Fruit fly (Drosophila melanogaster) whole organism, embryonic: Measurements from ENCODE around the gene CG14958.

ENCODE experiments used
- Antp ChIP-seq: fragments of 200-800 bp; sonication (Bioruptor generic); optimal IDR thresholded peaks from 3 replicates; lab custom pipeline; 2016; ENCODE audit warnings: missing biosample characterization, missing genetic modification characterization
- CG10321 ChIP-seq: fragments of 200-800 bp; sonication (Bioruptor generic); IDR thresholded peaks from 2 replicates; pipeline ENCODE4 v1.3.6; 2022; ENCODE audit warnings: missing biosample characterization, missing genetic modification characterization
- CG10431 ChIP-seq: fragments of 200-800 bp; sonication (Bioruptor generic); optimal IDR thresholded peaks from 3 replicates; lab custom pipeline; 2018; ENCODE audit warnings: missing biosample characterization, mild to moderate bottlenecking, missing genetic modification characterization
- CG11085 ChIP-seq: fragments of 200-800 bp; sonication (Bioruptor generic); IDR thresholded peaks from 2 replicates; pipeline ENCODE4 v1.3.6; 2022; ENCODE audit warnings: missing biosample characterization, missing genetic modification characterization
- CG12942 ChIP-seq: fragments of 200-800 bp; sonication (Bioruptor generic); optimal IDR thresholded peaks from 3 replicates; lab custom pipeline; 2016; ENCODE audit warnings: missing biosample characterization, missing genetic modification characterization
- CG15514 ChIP-seq: fragments of 200-800 bp; sonication (Bioruptor generic); optimal IDR thresholded peaks from 3 replicates; lab custom pipeline; 2017; ENCODE audit warnings: missing biosample characterization, missing genetic modification characterization, mild to moderate bottlenecking, moderate library complexity, missing genetic modification reagents
- CG1832 ChIP-seq: fragments of 200-800 bp; sonication (Bioruptor generic); optimal IDR thresholded peaks from 2 replicates; lab custom pipeline; 2017; ENCODE audit warnings: missing biosample characterization, mild to moderate bottlenecking, missing genetic modification characterization, inconsistent platforms
- CG2129 ChIP-seq: fragments of 200-800 bp; sonication (Bioruptor generic); IDR thresholded peaks from 2 replicates; pipeline ENCODE4 v1.3.6; 2022; ENCODE audit warnings: missing biosample characterization, missing genetic modification characterization; ENCODE audit not compliant: partially characterized antibody
- CG3065 ChIP-seq: fragments of 200-800 bp; sonication (Bioruptor generic); optimal IDR thresholded peaks from 2 replicates; lab custom pipeline; 2016; ENCODE audit warnings: missing biosample characterization, missing genetic modification characterization
- CG3163 ChIP-seq: fragments of 200-800 bp; sonication (Bioruptor generic); optimal IDR thresholded peaks from 3 replicates; lab custom pipeline; 2016; ENCODE audit warnings: missing biosample characterization, missing genetic modification characterization
- CG32532 ChIP-seq: fragments of 200-800 bp; sonication (Bioruptor generic); IDR thresholded peaks from 2 replicates; pipeline ENCODE4 v1.3.6; 2022; ENCODE audit warnings: missing biosample characterization, missing genetic modification characterization
- CG3726 ChIP-seq: fragments of 200-800 bp; sonication (Bioruptor generic); IDR thresholded peaks from 3 replicates; pipeline ENCODE4, ENCODE4 v1.3.6; 2022; ENCODE audit warnings: missing biosample characterization, missing genetic modification characterization
- CG4282 ChIP-seq: fragments of 200-800 bp; sonication (Bioruptor generic); optimal IDR thresholded peaks from 2 replicates; lab custom pipeline; 2016; ENCODE audit warnings: missing biosample characterization, missing genetic modification characterization
- CG4328 ChIP-seq: fragments of 200-800 bp; sonication (Bioruptor generic); optimal IDR thresholded peaks from 3 replicates; lab custom pipeline; 2017; ENCODE audit warnings: missing biosample characterization, missing genetic modification reagents, missing genetic modification characterization
- CG7357 ChIP-seq: fragments of 200-800 bp; sonication (Bioruptor generic); IDR thresholded peaks from 3 replicates; pipeline ENCODE4 v1.3.6; 2022; ENCODE audit warnings: missing biosample characterization, missing genetic modification characterization
- CG7745 ChIP-seq: fragments of 200-800 bp; sonication (Bioruptor generic); optimal IDR thresholded peaks from 2 replicates; lab custom pipeline; 2018; ENCODE audit warnings: missing biosample characterization, mild to moderate bottlenecking, missing genetic modification characterization, moderate library complexity
- CG8089 ChIP-seq: fragments of 200-800 bp; sonication (Bioruptor generic); optimal IDR thresholded peaks from 3 replicates; lab custom pipeline; 2016; ENCODE audit warnings: missing biosample characterization, missing genetic modification characterization
- Camta ChIP-seq: fragments of 200-800 bp; sonication (Bioruptor generic); optimal IDR thresholded peaks from 2 replicates; lab custom pipeline; 2016; ENCODE audit warnings: missing biosample characterization, missing genetic modification characterization
- Dek ChIP-seq: fragments of 200-800 bp; sonication (Bioruptor generic); optimal IDR thresholded peaks from 3 replicates; lab custom pipeline; 2019; ENCODE audit warnings: missing biosample characterization, mild to moderate bottlenecking, missing genetic modification characterization, moderate library complexity
- Dip3 ChIP-seq: fragments of 200-800 bp; sonication (Bioruptor generic); optimal IDR thresholded peaks from 3 replicates; lab custom pipeline; 2016; ENCODE audit warnings: missing biosample characterization, missing genetic modification characterization
- Doc2 ChIP-seq: fragments of 200-800 bp; sonication (Bioruptor generic); IDR thresholded peaks from 2 replicates; pipeline ENCODE4 v1.3.6; 2022; ENCODE audit warnings: missing biosample characterization, missing genetic modification characterization
- HLHmδ ChIP-seq: fragments of 200-800 bp; sonication (Bioruptor generic); optimal IDR thresholded peaks from 2 replicates; lab custom pipeline; 2018; ENCODE audit warnings: missing biosample characterization, mild to moderate bottlenecking, missing genetic modification characterization, moderate library complexity
- Mad ChIP-seq: fragments of 200-800 bp; sonication (Bioruptor generic); optimal IDR thresholded peaks from 2 replicates; lab custom pipeline; 2016; ENCODE audit warnings: missing biosample characterization, missing genetic modification characterization
- NFAT ChIP-seq: fragments of 200-800 bp; sonication (Bioruptor generic); IDR thresholded peaks from 2 replicates; pipeline ENCODE4 v1.3.6; 2022; ENCODE audit warnings: missing biosample characterization, missing genetic modification characterization
- Nf-YA ChIP-seq: fragments of 200-800 bp; sonication (Bioruptor generic); IDR thresholded peaks from 2 replicates; pipeline ENCODE4 v1.3.6; 2022; ENCODE audit warnings: missing biosample characterization, missing genetic modification characterization
- Nf-YB ChIP-seq: fragments of 200-800 bp; sonication (Bioruptor generic); optimal IDR thresholded peaks from 3 replicates; lab custom pipeline; 2019; ENCODE audit warnings: missing biosample characterization, mild to moderate bottlenecking, missing genetic modification characterization, moderate library complexity
- Ravus ChIP-seq: fragments of 200-800 bp; sonication (Bioruptor generic); IDR thresholded peaks from 2 replicates; pipeline ENCODE4 v1.3.6; 2022; ENCODE audit warnings: missing biosample characterization, missing genetic modification characterization
- Scr ChIP-seq: fragments of 200-800 bp; sonication (Bioruptor generic); IDR thresholded peaks from 2 replicates; pipeline ENCODE4 v1.3.6; 2022; ENCODE audit warnings: missing biosample characterization, missing genetic modification characterization; ENCODE audit not compliant: partially characterized antibody
- Sox100B ChIP-seq: fragments of 200-800 bp; sonication (Bioruptor generic); optimal IDR thresholded peaks from 3 replicates; lab custom pipeline; 2018; ENCODE audit warnings: missing biosample characterization, mild to moderate bottlenecking, missing genetic modification characterization
- ara ChIP-seq: fragments of 200-800 bp; sonication (Bioruptor generic); IDR thresholded peaks from 2 replicates; pipeline ENCODE4 v1.3.6; 2022; ENCODE audit warnings: missing biosample characterization, missing genetic modification characterization
- bigmax ChIP-seq: fragments of 200-800 bp; sonication (Bioruptor generic); optimal IDR thresholded peaks from 2 replicates; lab custom pipeline; 2018; ENCODE audit warnings: missing biosample characterization, mild to moderate bottlenecking, missing genetic modification characterization
- chm ChIP-seq: fragments of 200-800 bp; sonication (Bioruptor generic); IDR thresholded peaks from 2 replicates; pipeline ENCODE4 v1.3.6; 2022; ENCODE audit warnings: missing biosample characterization, missing genetic modification characterization
- corto ChIP-seq: fragments of 200-800 bp; sonication (Bioruptor generic); optimal IDR thresholded peaks from 2 replicates; lab custom pipeline; 2016; ENCODE audit warnings: missing biosample characterization, mild to moderate bottlenecking, missing genetic modification characterization, moderate library complexity
- da ChIP-seq: fragments of 200-800 bp; sonication (Bioruptor generic); optimal IDR thresholded peaks from 2 replicates; lab custom pipeline; 2016; ENCODE audit warnings: missing biosample characterization, missing genetic modification characterization
- dmrt11E ChIP-seq: fragments of 200-800 bp; sonication (Bioruptor generic); optimal IDR thresholded peaks from 3 replicates; lab custom pipeline; 2018; ENCODE audit warnings: missing biosample characterization, mild to moderate bottlenecking, missing genetic modification characterization, moderate library complexity
- emc ChIP-seq: fragments of 200-800 bp; sonication (Bioruptor generic); optimal IDR thresholded peaks from 2 replicates; lab custom pipeline; 2016; ENCODE audit warnings: missing biosample characterization, missing genetic modification characterization
- fd102C ChIP-seq: fragments of 200-800 bp; sonication (Bioruptor generic); optimal IDR thresholded peaks from 2 replicates; lab custom pipeline; 2018; ENCODE audit warnings: missing biosample characterization, mild to moderate bottlenecking, missing genetic modification characterization, moderate library complexity
- fd64A ChIP-seq: fragments of 200-800 bp; sonication (Bioruptor generic); optimal IDR thresholded peaks from 3 replicates; lab custom pipeline; 2018; ENCODE audit warnings: missing biosample characterization, mild to moderate bottlenecking, missing genetic modification characterization
- gce ChIP-seq: fragments of 200-800 bp; sonication (Bioruptor generic); IDR thresholded peaks from 3 replicates; pipeline ENCODE4 v1.3.6; 2022; ENCODE audit warnings: missing biosample characterization, missing genetic modification characterization
- gsb ChIP-seq: fragments of 200-800 bp; sonication (Bioruptor generic); IDR thresholded peaks from 2 replicates; pipeline ENCODE4 v1.3.6; 2022; ENCODE audit warnings: missing biosample characterization, missing genetic modification characterization
- h ChIP-seq: fragments of >200 bp; optimal IDR thresholded peaks from 2 replicates; lab custom pipeline; 2017
- mam ChIP-seq: fragments of 200-800 bp; sonication (Bioruptor generic); optimal IDR thresholded peaks from 3 replicates; lab custom pipeline; 2016; ENCODE audit warnings: missing biosample characterization, missing genetic modification characterization
- nerfin-2 ChIP-seq: fragments of 200-800 bp; sonication (Bioruptor generic); IDR thresholded peaks from 2 replicates; pipeline ENCODE4 v1.3.6; 2022; ENCODE audit warnings: missing biosample characterization, missing genetic modification characterization; ENCODE audit not compliant: partially characterized antibody
- pum ChIP-seq: fragments of 200-800 bp; sonication (Bioruptor generic); optimal IDR thresholded peaks from 2 replicates; lab custom pipeline; 2016; ENCODE audit warnings: missing biosample characterization, missing genetic modification characterization
- run ChIP-seq: fragments of 200-800 bp; sonication (Bioruptor generic); optimal IDR thresholded peaks from 3 replicates; lab custom pipeline; 2018; ENCODE audit warnings: missing biosample characterization, mild to moderate bottlenecking, missing genetic modification characterization
- shn ChIP-seq: fragments of 200-800 bp; sonication (Bioruptor generic); optimal IDR thresholded peaks from 3 replicates; lab custom pipeline; 2016; ENCODE audit warnings: missing biosample characterization, missing genetic modification characterization
- slou ChIP-seq: fragments of 200-800 bp; sonication (Bioruptor generic); optimal IDR thresholded peaks from 3 replicates; lab custom pipeline; 2016; ENCODE audit warnings: missing biosample characterization, missing genetic modification characterization
- slp2 ChIP-seq: fragments of 200-800 bp; sonication (Bioruptor generic); optimal IDR thresholded peaks from 2 replicates; lab custom pipeline; 2016; ENCODE audit warnings: missing biosample characterization, missing genetic modification characterization
- sqz ChIP-seq: fragments of 200-800 bp; sonication (Bioruptor generic); optimal IDR thresholded peaks from 3 replicates; lab custom pipeline; 2018; ENCODE audit warnings: missing biosample characterization, mild to moderate bottlenecking, missing genetic modification characterization
- sug ChIP-seq: fragments of 200-800 bp; optimal IDR thresholded peaks from 2 replicates; lab custom pipeline; 2019; ENCODE audit warnings: missing biosample characterization, mild to moderate bottlenecking, missing genetic modification characterization, moderate library complexity
- trem ChIP-seq: fragments of 200-800 bp; optimal IDR thresholded peaks from 3 replicates; lab custom pipeline; 2019; ENCODE audit warnings: missing biosample characterization, mild to moderate bottlenecking, missing genetic modification characterization, moderate library complexity
- vvl ChIP-seq: fragments of 200-800 bp; sonication (Bioruptor generic); IDR thresholded peaks from 2 replicates; pipeline ENCODE4 v1.3.6; 2022; ENCODE audit warnings: missing biosample characterization, missing genetic modification characterization

Gene CG14958

dm6 chr3L:3194059-3194458, 4.3 kb downstream of the CG14958 start (continued):
- TF ChIP-seq Sox100B (GFP tag; lab: Kevin White, UChicago) (peak; percentile 93), mam (peak; percentile 57), dmrt11E (tag; lab: Kevin White, UChicago) (peak; percentile 93), CG15514 (peak; percentile 88), Antp (peak; percentile 39), CG3726 (GFP tag; lab: Robert Waterston, UW) (peak; percentile 90; the same call in 2 of the 3 replicates), bigmax (GFP tag; lab: Kevin White, UChicago) (peak; percentile 53), Scr (no peak), fd102C (GFP tag; lab: Kevin White, UChicago) (peak; percentile 85), Nf-YA (GFP tag; lab: Robert Waterston, UW) (peak; percentile 88), slp2 (peak; percentile 50), chm (GFP tag; lab: Robert Waterston, UW) (peak; percentile 95), run (tag; lab: Kevin White, UChicago) (peak; percentile 89), Mad (GFP tag; lab: Kevin White, UChicago) (peak; percentile 81), nerfin-2 (no peak), CG10321 (GFP tag; lab: Robert Waterston, UW) (peak; percentile 76), da (GFP tag; lab: Kevin White, UChicago) (peak; percentile 13), corto (GFP tag; lab: Kevin White, UChicago) (peak; percentile 93), ara (GFP tag; lab: Robert Waterston, UW) (peak; percentile 93), trem (tag; lab: Kevin White, UChicago) (peak; percentile 88), CG4282 (no peak), HLHmδ (no peak), CG3163 (no peak), shn (GFP tag; lab: Kevin White, UChicago) (no peak), sug (peak; percentile 75), CG1832 (GFP tag; lab: Kevin White, UChicago) (no peak), CG2129 (GFP tag; lab: Robert Waterston, UW) (no peak), CG10431 (GFP tag; lab: Kevin White, UChicago) (peak; percentile 71), h (no peak), sqz (GFP tag; lab: Kevin White, UChicago) (no peak), CG4328 (GFP tag; lab: Kevin White, UChicago) (peak; percentile 47), CG11085 (GFP tag; lab: Robert Waterston, UW) (peak; percentile 81), vvl (GFP tag; lab: Robert Waterston, UW) (peak; percentile 98), CG32532 (peak; percentile 94), CG8089 (GFP tag; lab: Kevin White, UChicago) (no peak), pum (GFP tag; lab: Kevin White, UChicago) (peak; percentile 46), gce (GFP tag; lab: Robert Waterston, UW) (peak; percentile 86), NFAT (GFP tag; lab: Robert Waterston, UW) (peak; percentile 87), Doc2 (peak; percentile 73), CG3065 (GFP tag; lab: Kevin White, UChicago) (peak; percentile 63), Dip3 (GFP tag; lab: Kevin White, UChicago) (peak; percentile 61), Camta (GFP tag; lab: Kevin White, UChicago) (peak; percentile 32), fd64A (GFP tag; lab: Kevin White, UChicago) (peak; percentile 86), CG7357 (GFP tag; lab: Robert Waterston, UW) (peak; percentile 82), Ravus (GFP tag; lab: Robert Waterston, UW) (peak; percentile 82), Dek (peak; percentile 93), slou (GFP tag; lab: Kevin White, UChicago) (no peak), CG12942 (GFP tag; lab: Kevin White, UChicago) (peak; percentile 80), Nf-YB (GFP tag; lab: Kevin White, UChicago) (peak; percentile 82), CG7745 (peak; percentile 56), emc (GFP tag; lab: Kevin White, UChicago) (no peak), gsb (GFP tag; lab: Robert Waterston, UW) (peak; percentile 93)
